Fruit fly (Drosophila melanogaster) whole organism, embryonic: ENCODE results near the gene CG12507.

Source experiments
- Bgb ChIP-seq: fragments of 200-800 bp; sonication (Bioruptor generic); IDR thresholded peaks from 2 replicates; pipeline ENCODE4 v1.3.6; 2022; ENCODE audit warnings: missing biosample characterization, missing genetic modification characterization; ENCODE audit not compliant: partially characterized antibody
- Blimp-1 ChIP-seq: fragments of 200-800 bp; sonication (Bioruptor generic); optimal IDR thresholded peaks from 3 replicates; lab custom pipeline; 2018; ENCODE audit warnings: missing biosample characterization, missing genetic modification characterization, mild to moderate bottlenecking, moderate library complexity, missing genetic modification reagents
- CG10209 ChIP-seq: fragments of 200-800 bp; sonication (Bioruptor generic); optimal IDR thresholded peaks from 3 replicates; lab custom pipeline; 2017; ENCODE audit warnings: missing biosample characterization, mild to moderate bottlenecking, missing genetic modification characterization, missing genetic modification reagents
- CG1024 ChIP-seq: fragments of 200-800 bp; sonication (Bioruptor generic); IDR thresholded peaks from 2 replicates; pipeline ENCODE4 v1.3.6; 2022; ENCODE audit warnings: missing biosample characterization, missing genetic modification characterization
- CG11696 ChIP-seq: fragments of 200-800 bp; sonication (Bioruptor generic); IDR thresholded peaks from 2 replicates; pipeline ENCODE4 v1.3.6; 2022; ENCODE audit warnings: missing biosample characterization, missing genetic modification characterization
- CG12219 ChIP-seq: fragments of 200-800 bp; sonication (Bioruptor generic); optimal IDR thresholded peaks from 3 replicates; lab custom pipeline; 2018; ENCODE audit warnings: missing biosample characterization, mild to moderate bottlenecking, missing genetic modification characterization
- CG13775 ChIP-seq: fragments of 200-800 bp; sonication (Bioruptor generic); optimal IDR thresholded peaks from 3 replicates; lab custom pipeline; 2017; ENCODE audit warnings: missing biosample characterization, mild to moderate bottlenecking, missing genetic modification characterization
- CG14050 ChIP-seq: fragments of 200-800 bp; sonication (Bioruptor generic); IDR thresholded peaks from 3 replicates; pipeline ENCODE4 v1.3.6; 2022; ENCODE audit warnings: missing biosample characterization, missing genetic modification characterization
- CG15011 ChIP-seq: fragments of 200-800 bp; sonication (Bioruptor generic); optimal IDR thresholded peaks from 3 replicates; lab custom pipeline; 2018; ENCODE audit warnings: missing biosample characterization, mild to moderate bottlenecking, missing genetic modification characterization
- CG15601 ChIP-seq: fragments of 200-800 bp; sonication (Bioruptor generic); optimal IDR thresholded peaks from 3 replicates; lab custom pipeline; 2019; ENCODE audit warnings: missing biosample characterization, mild to moderate bottlenecking, missing genetic modification characterization, moderate library complexity
- CG17328 ChIP-seq: fragments of 200-800 bp; sonication (Bioruptor generic); IDR thresholded peaks from 2 replicates; pipeline ENCODE4 v1.3.6; 2022; ENCODE audit warnings: missing biosample characterization, missing genetic modification characterization
- CG17912 ChIP-seq: fragments of 200-800 bp; sonication (Bioruptor generic); optimal IDR thresholded peaks from 2 replicates; lab custom pipeline; 2018; ENCODE audit warnings: missing biosample characterization, mild to moderate bottlenecking, missing genetic modification characterization
- CG1832 ChIP-seq: fragments of 200-800 bp; sonication (Bioruptor generic); optimal IDR thresholded peaks from 2 replicates; lab custom pipeline; 2017; ENCODE audit warnings: missing biosample characterization, mild to moderate bottlenecking, missing genetic modification characterization, inconsistent platforms
- CG18764 ChIP-seq: fragments of 200-800 bp; sonication (Bioruptor generic); optimal IDR thresholded peaks from 3 replicates; lab custom pipeline; 2016; ENCODE audit warnings: missing biosample characterization, missing genetic modification characterization
- CG2199 ChIP-seq: fragments of 200-800 bp; sonication (Bioruptor generic); IDR thresholded peaks from 3 replicates; pipeline ENCODE4 v1.3.6; 2022; ENCODE audit warnings: missing biosample characterization, missing genetic modification characterization
- CG3726 ChIP-seq: fragments of 200-800 bp; sonication (Bioruptor generic); IDR thresholded peaks from 3 replicates; pipeline ENCODE4, ENCODE4 v1.3.6; 2022; ENCODE audit warnings: missing biosample characterization, missing genetic modification characterization
- CG3838 ChIP-seq: fragments of 200-800 bp; sonication (Bioruptor generic); optimal IDR thresholded peaks from 3 replicates; lab custom pipeline; 2016; ENCODE audit warnings: missing biosample characterization, missing genetic modification characterization
- CG6689 ChIP-seq: fragments of 200-800 bp; sonication (Bioruptor generic); IDR thresholded peaks from 2 replicates; pipeline ENCODE4 v1.3.6; 2022; ENCODE audit warnings: missing biosample characterization, missing genetic modification characterization
- CG7963 ChIP-seq: fragments of 200-800 bp; sonication (Bioruptor generic); IDR thresholded peaks from 3 replicates; pipeline ENCODE4 v1.3.6; 2022; ENCODE audit warnings: missing biosample characterization, missing genetic modification characterization; ENCODE audit not compliant: partially characterized antibody
- CG9215 ChIP-seq: fragments of 200-800 bp; sonication (Bioruptor generic); IDR thresholded peaks from 2 replicates; pipeline ENCODE4 v1.3.6; 2022; ENCODE audit warnings: missing biosample characterization, missing genetic modification characterization
- Hmx ChIP-seq: fragments of 200-800 bp; sonication (Bioruptor generic); optimal IDR thresholded peaks from 2 replicates; lab custom pipeline; 2016; ENCODE audit warnings: missing biosample characterization, missing genetic modification characterization
- Lim3 ChIP-seq: fragments of 200-800 bp; sonication (Bioruptor generic); IDR thresholded peaks from 2 replicates; pipeline ENCODE4 v1.3.6; 2022; ENCODE audit warnings: missing biosample characterization, missing genetic modification characterization
- MESR4 ChIP-seq: fragments of 200-800 bp; sonication (Bioruptor generic); optimal IDR thresholded peaks from 2 replicates; lab custom pipeline; 2018; ENCODE audit warnings: missing biosample characterization, mild to moderate bottlenecking, missing genetic modification characterization, moderate library complexity
- Med ChIP-seq: fragments of 200-800 bp; sonication (Bioruptor generic); peaks from one replicate; lab custom pipeline; 2016; ENCODE audit warnings: missing biosample characterization, missing genetic modification characterization, mild to moderate bottlenecking, inconsistent platforms, moderate library complexity
- NC2β ChIP-seq: fragments of 200-800 bp; sonication (Bioruptor generic); optimal IDR thresholded peaks from 2 replicates; lab custom pipeline; 2016; ENCODE audit warnings: missing biosample characterization, missing genetic modification characterization
- NfI ChIP-seq: fragments of 200-800 bp; sonication (Bioruptor generic); optimal IDR thresholded peaks from 3 replicates; lab custom pipeline; 2018; ENCODE audit warnings: missing biosample characterization, mild to moderate bottlenecking, missing genetic modification characterization, moderate library complexity
- Pdp1 ChIP-seq, 2 experiments: fragments of 200-800 bp; sonication (Bioruptor generic); optimal IDR thresholded peaks; 3 replicates each; lab custom pipeline; 2016; ENCODE audit warnings: missing biosample characterization in 2 of 2, missing genetic modification characterization in 2 of 2, mild to moderate bottlenecking in 1 of 2, moderate library complexity in 1 of 2
- Rx ChIP-seq: fragments of 200-800 bp; sonication (Bioruptor generic); IDR thresholded peaks from 2 replicates; pipeline ENCODE4 v1.3.6; 2022; ENCODE audit warnings: missing biosample characterization, missing genetic modification characterization
- Trl ChIP-seq, 3 experiments: fragments of >200 bp in 2 of 3; fragments of 200-800 bp in 1 of 3; sonication (Bioruptor generic) in 1 of 3; optimal IDR thresholded peaks; 2 replicates in 1 of 3; 3 replicates in 2 of 3; lab custom pipeline; 2016 to 2017; ENCODE audit warnings: missing biosample characterization in 1 of 3, missing genetic modification characterization in 1 of 3
- Usf ChIP-seq: fragments of 200-800 bp; sonication (Bioruptor generic); optimal IDR thresholded peaks from 2 replicates; lab custom pipeline; 2017; ENCODE audit warnings: missing genotype, missing biosample characterization, missing genetic modification characterization
- YL-1 ChIP-seq: fragments of 200-800 bp; sonication (Bioruptor generic); optimal IDR thresholded peaks from 3 replicates; lab custom pipeline; 2017; ENCODE audit warnings: missing biosample characterization, mild to moderate bottlenecking, missing genetic modification characterization
- cg ChIP-seq: fragments of 200-800 bp; sonication (Bioruptor generic); optimal IDR thresholded peaks from 3 replicates; lab custom pipeline; 2019; ENCODE audit warnings: missing biosample characterization, mild to moderate bottlenecking, missing genetic modification characterization, moderate library complexity
- chinmo ChIP-seq: fragments of 200-800 bp; sonication (Bioruptor generic); IDR thresholded peaks from 4 replicates; pipeline ENCODE4 v1.3.6; 2022; ENCODE audit warnings: missing biosample characterization, missing genetic modification characterization; ENCODE audit not compliant: partially characterized antibody
- corto ChIP-seq: fragments of 200-800 bp; sonication (Bioruptor generic); optimal IDR thresholded peaks from 2 replicates; lab custom pipeline; 2016; ENCODE audit warnings: missing biosample characterization, mild to moderate bottlenecking, missing genetic modification characterization, moderate library complexity
- emc ChIP-seq: fragments of 200-800 bp; sonication (Bioruptor generic); optimal IDR thresholded peaks from 2 replicates; lab custom pipeline; 2016; ENCODE audit warnings: missing biosample characterization, missing genetic modification characterization
- eyg ChIP-seq: fragments of 200-800 bp; sonication (Bioruptor generic); optimal IDR thresholded peaks from 3 replicates; lab custom pipeline; 2016; ENCODE audit warnings: missing biosample characterization, missing genetic modification characterization
- fd96Cb ChIP-seq: fragments of 200-800 bp; sonication (Bioruptor generic); optimal IDR thresholded peaks from 2 replicates; lab custom pipeline; 2018; ENCODE audit warnings: missing biosample characterization, mild to moderate bottlenecking, missing genetic modification characterization, moderate library complexity
- inv ChIP-seq: fragments of 200-800 bp; sonication (Bioruptor generic); IDR thresholded peaks from 2 replicates; pipeline ENCODE4 v1.3.6; 2022; ENCODE audit warnings: missing biosample characterization, missing genetic modification characterization; ENCODE audit not compliant: partially characterized antibody
- luna ChIP-seq: fragments of 200-800 bp; sonication (Bioruptor generic); optimal IDR thresholded peaks from 2 replicates; lab custom pipeline; 2016; ENCODE audit warnings: missing biosample characterization, missing genetic modification characterization
- nmo ChIP-seq: fragments of 200-800 bp; sonication (Bioruptor generic); optimal IDR thresholded peaks from 2 replicates; lab custom pipeline; 2018; ENCODE audit warnings: missing biosample characterization, mild to moderate bottlenecking, missing genetic modification characterization, moderate library complexity
- nom ChIP-seq: fragments of 200-800 bp; sonication (Bioruptor generic); optimal IDR thresholded peaks from 2 replicates; lab custom pipeline; 2017; ENCODE audit warnings: missing biosample characterization, missing genetic modification characterization, mild to moderate bottlenecking, moderate library complexity, missing genetic modification reagents
- otp ChIP-seq: fragments of 200-800 bp; sonication (Bioruptor generic); IDR thresholded peaks from 3 replicates; pipeline ENCODE4, ENCODE4 v1.3.6; 2022; ENCODE audit warnings: missing biosample characterization, missing genetic modification characterization
- prd ChIP-seq, 3 experiments: fragments of >200 bp in 2 of 3; fragments of 200-800 bp in 1 of 3; sonication (Bioruptor generic) in 1 of 3; optimal IDR thresholded peaks in 2 of 3; IDR thresholded peaks in 1 of 3; 2 replicates in 2 of 3; 3 replicates in 1 of 3; pipeline versions ENCODE4 v1.3.6 to Lab custom; 2017 to 2022; ENCODE audit warnings: missing biosample characterization in 1 of 3, missing genetic modification characterization in 1 of 3
- rib ChIP-seq: fragments of 200-800 bp; sonication (Bioruptor generic); IDR thresholded peaks from 2 replicates; pipeline ENCODE4 v1.3.6; 2022; ENCODE audit warnings: missing biosample characterization, missing genetic modification characterization
- ro ChIP-seq: fragments of 200-800 bp; sonication (Bioruptor generic); IDR thresholded peaks from 2 replicates; pipeline ENCODE4 v1.3.6; 2022; ENCODE audit warnings: missing biosample characterization, missing genetic modification characterization
- row ChIP-seq: fragments of 200-800 bp; sonication (Bioruptor generic); IDR thresholded peaks from 3 replicates; pipeline ENCODE4 v1.3.6; 2022; ENCODE audit warnings: missing biosample characterization, missing genetic modification characterization
- seq ChIP-seq: fragments of 200-800 bp; sonication (Bioruptor generic); IDR thresholded peaks from 2 replicates; pipeline ENCODE4 v1.3.6; 2022; ENCODE audit warnings: missing biosample characterization, missing genetic modification characterization
- unpg ChIP-seq: fragments of 200-800 bp; sonication (Bioruptor generic); optimal IDR thresholded peaks from 3 replicates; lab custom pipeline; 2018; ENCODE audit warnings: missing biosample characterization, mild to moderate bottlenecking, missing genetic modification characterization, moderate library complexity
- z ChIP-seq: fragments of 200-800 bp; sonication (Bioruptor generic); IDR thresholded peaks from 3 replicates; pipeline ENCODE4 v1.3.6; 2022; ENCODE audit warnings: missing biosample characterization, missing genetic modification characterization

CG12507 gene

dm6 chrX:16270795-16271194 is 4.5 kb upstream of the CG12507 start, which contains the start of gene Mfe2 (continued):
- no peak for TF ChIP-seq z
- no peak for TF ChIP-seq Lim3 (GFP tag; lab: Robert Waterston, UW)
- no peak for TF ChIP-seq ro
- no peak for TF ChIP-seq CG3726 (GFP tag; lab: Robert Waterston, UW)
- peak; percentile 77 for TF ChIP-seq YL-1 (GFP tag; lab: Kevin White, UChicago)
- no peak for TF ChIP-seq Hmx
- no peak for TF ChIP-seq CG14050 (GFP tag; lab: Robert Waterston, UW)
- no peak; the same call in 1 of the 2 replicates for TF ChIP-seq CG9215 (GFP tag; lab: Robert Waterston, UW)
- TF ChIP-seq corto: no peak
- no peak for TF ChIP-seq Rx (GFP tag; lab: Robert Waterston, UW)
- TF ChIP-seq row (GFP tag; lab: Robert Waterston, UW): 0 out of 3 replicates have a peak, but pooled peaks have one; percentile 11
- peak; percentile 1 for TF ChIP-seq emc
- TF ChIP-seq CG17912: peak; percentile 38
- no peak for TF ChIP-seq fd96Cb (tag; lab: Kevin White, UChicago)
- no peak for TF ChIP-seq CG7963 (GFP tag; lab: Robert Waterston, UW)
- peak; percentile 36 for TF ChIP-seq unpg (GFP tag; lab: Kevin White, UChicago)
- peak; percentile 32 for TF ChIP-seq Usf (GFP tag; lab: Kevin White, UChicago)
- TF ChIP-seq prd (optimal IDR thresholded peaks at IDR 0.05; lab: Kevin White, UChicago): no peak
- peak; percentile 41; the same call in 1 of the 3 replicates for TF ChIP-seq prd (GFP tag; IDR thresholded peaks at IDR 0.05; lab: Robert Waterston, UW)
- no peak for TF ChIP-seq otp (GFP tag; lab: Robert Waterston, UW)
- no peak for TF ChIP-seq CG12219 (GFP tag; lab: Kevin White, UChicago)
- TF ChIP-seq CG3838 (GFP tag; lab: Kevin White, UChicago): no peak
- TF ChIP-seq CG1024 (GFP tag; lab: Robert Waterston, UW): 0 out of 2 replicates have a peak, but pooled peaks have one; percentile 17
- peak; percentile 71 for TF ChIP-seq rib (GFP tag; lab: Robert Waterston, UW)
- peak; percentile 35 for TF ChIP-seq cg (GFP tag; lab: Kevin White, UChicago)
- TF ChIP-seq Trl (optimal IDR thresholded peaks at IDR 0.05; lab: Kevin White, UChicago): no peak
- TF ChIP-seq Trl (GFP tag; optimal IDR thresholded peaks at IDR 0.05; lab: Kevin White, UChicago): peak; percentile 73
- no peak for TF ChIP-seq CG1832 (GFP tag; lab: Kevin White, UChicago)
- no peak for TF ChIP-seq CG17328
- TF ChIP-seq CG10209: peak; percentile 43
- peak; percentile 9 for TF ChIP-seq luna (GFP tag; lab: Kevin White, UChicago)
- TF ChIP-seq nom (GFP tag; lab: Kevin White, UChicago): peak; percentile 94
- TF ChIP-seq Pdp1 (GFP tag; optimal IDR thresholded peaks at IDR 0.05; lab: Kevin White, UChicago): peak; percentile 50 to 57
- TF ChIP-seq CG15011 (GFP tag; lab: Kevin White, UChicago): no peak
- TF ChIP-seq eyg (GFP tag; lab: Kevin White, UChicago): no peak
- TF ChIP-seq CG15601 (tag; lab: Kevin White, UChicago): peak; percentile 35
- TF ChIP-seq Med: peak; percentile 96
- TF ChIP-seq chinmo: peak; percentile 82; the same call in 2 of the 4 replicates
- peak; percentile 34 for TF ChIP-seq CG18764 (GFP tag; lab: Kevin White, UChicago)
- TF ChIP-seq Bgb (GFP tag; lab: Robert Waterston, UW): peak; percentile 65
- no peak for TF ChIP-seq CG6689 (GFP tag; lab: Robert Waterston, UW)
- peak; percentile 46 for TF ChIP-seq NfI (GFP tag; lab: Kevin White, UChicago)
- peak; percentile 86; the same call in 2 of the 3 replicates for TF ChIP-seq CG2199 (GFP tag; lab: Robert Waterston, UW)
- TF ChIP-seq MESR4 (GFP tag; lab: Kevin White, UChicago): peak; percentile 87
- TF ChIP-seq nmo (GFP tag; lab: Kevin White, UChicago): peak; percentile 58
- TF ChIP-seq CG13775 (GFP tag; lab: Kevin White, UChicago): no peak
- TF ChIP-seq CG11696 (GFP tag; lab: Robert Waterston, UW): no peak
- TF ChIP-seq Blimp-1 (GFP tag; lab: Kevin White, UChicago): no peak
- TF ChIP-seq seq (GFP tag; lab: Robert Waterston, UW): peak; percentile 34; the same call in 1 of the 2 replicates
- peak; percentile 31; the same call in 1 of the 2 replicates for TF ChIP-seq inv (GFP tag; lab: Robert Waterston, UW)
- TF ChIP-seq NC2β (GFP tag; lab: Kevin White, UChicago): peak; percentile 61
